Worm (Caenorhabditis elegans): Measurements from ENCODE around the gene srh-222.

DNA sequence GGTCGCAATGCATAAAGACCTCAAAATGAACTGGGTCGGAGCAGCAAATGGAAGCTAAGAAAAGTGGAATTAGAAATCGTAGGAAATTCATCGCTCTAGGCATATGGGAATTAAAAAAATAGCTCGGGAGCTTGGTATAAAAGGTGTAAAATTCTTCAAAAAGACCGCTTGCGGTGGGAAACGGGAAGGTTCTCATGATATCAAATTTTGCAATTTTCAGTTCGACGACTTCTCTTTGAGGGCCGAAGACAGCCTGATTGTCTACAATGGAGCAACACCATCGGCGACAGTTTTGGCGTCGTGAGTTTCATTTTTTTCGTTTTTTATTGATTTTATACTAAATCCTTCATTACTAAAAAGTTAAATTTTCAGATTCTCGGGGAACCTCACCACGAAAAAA, 18.9 kb downstream of the srh-222 start, which contains the start of gene F47C12.8:
- TF ChIP-seq bed-3 (GFP tag; optimal IDR thresholded peaks at IDR 0.05) (no peak), unc-39 (tag; optimal IDR thresholded peaks at IDR 0.05) (no peak)
